Fruit fly (Drosophila melanogaster) whole organism, prepupa: ENCODE measurements around the gene JMJD6.

Source experiments
- Blimp-1 ChIP-seq: fragments of 200-800 bp; sonication (Bioruptor generic); optimal IDR thresholded peaks from 3 replicates; lab custom pipeline; 2017; ENCODE audit warnings: missing biosample characterization, missing genetic modification characterization, mild to moderate bottlenecking, moderate library complexity, missing genetic modification reagents
- CG10631 ChIP-seq: fragments of 200-800 bp; sonication (Bioruptor generic); optimal IDR thresholded peaks from 2 replicates; lab custom pipeline; 2016; ENCODE audit warnings: missing biosample characterization, missing genetic modification characterization
- CG10669 ChIP-seq: fragments of 200-800 bp; sonication (Bioruptor generic); optimal IDR thresholded peaks from 3 replicates; lab custom pipeline; 2018; ENCODE audit warnings: missing biosample characterization, mild to moderate bottlenecking, missing genetic modification characterization, moderate library complexity
- CG11902 ChIP-seq: fragments of 200-800 bp; sonication (Bioruptor generic); optimal IDR thresholded peaks from 3 replicates; lab custom pipeline; 2016; ENCODE audit warnings: missing biosample characterization, missing genetic modification characterization
- CG15336 ChIP-seq: fragments of 200-800 bp; sonication (Bioruptor generic); IDR thresholded peaks from 2 replicates; pipeline ENCODE4 v1.3.6; 2022; ENCODE audit warnings: missing biosample characterization, missing genetic modification characterization
- CG1621 ChIP-seq: fragments of 200-800 bp; sonication (Bioruptor generic); optimal IDR thresholded peaks from 3 replicates; lab custom pipeline; 2018; ENCODE audit warnings: missing biosample characterization, mild to moderate bottlenecking, missing genetic modification characterization
- CG16779 ChIP-seq: fragments of 200-800 bp; sonication (Bioruptor generic); optimal IDR thresholded peaks from 3 replicates; lab custom pipeline; 2017; ENCODE audit warnings: missing biosample characterization, mild to moderate bottlenecking, missing genetic modification characterization
- CG3032 ChIP-seq: fragments of 200-800 bp; optimal IDR thresholded peaks from 2 replicates; lab custom pipeline; 2019; ENCODE audit warnings: missing biosample characterization, mild to moderate bottlenecking, missing genetic modification characterization, moderate library complexity
- CG31627 ChIP-seq: fragments of 200-800 bp; sonication (Bioruptor generic); optimal IDR thresholded peaks from 3 replicates; lab custom pipeline; 2016; ENCODE audit warnings: missing biosample characterization, missing genetic modification characterization
- CG34406 ChIP-seq: fragments of 200-800 bp; sonication (Bioruptor generic); optimal IDR thresholded peaks from 3 replicates; lab custom pipeline; 2016; ENCODE audit warnings: missing biosample characterization, missing genetic modification characterization
- CG3919 ChIP-seq: fragments of 200-800 bp; sonication (Bioruptor generic); optimal IDR thresholded peaks from 3 replicates; lab custom pipeline; 2016; ENCODE audit warnings: missing biosample characterization, missing genetic modification characterization
- CG6163 ChIP-seq: fragments of 200-800 bp; sonication (Bioruptor generic); IDR thresholded peaks from 3 replicates; pipeline ENCODE4 v1.3.6; 2022; ENCODE audit warnings: missing biosample characterization, missing genetic modification characterization
- CG6276 ChIP-seq: fragments of 200-800 bp; sonication (Bioruptor generic); optimal IDR thresholded peaks from 2 replicates; lab custom pipeline; 2017; ENCODE audit warnings: missing biosample characterization, mild to moderate bottlenecking, missing genetic modification characterization
- CG6792 ChIP-seq: fragments of 200-800 bp; sonication (Bioruptor generic); optimal IDR thresholded peaks from 3 replicates; lab custom pipeline; 2016; ENCODE audit warnings: missing biosample characterization, missing genetic modification characterization
- CG6808 ChIP-seq: fragments of 200-800 bp; sonication (Bioruptor generic); optimal IDR thresholded peaks from 3 replicates; lab custom pipeline; 2017; ENCODE audit warnings: missing biosample characterization, missing genetic modification characterization, mild to moderate bottlenecking, moderate library complexity, missing genetic modification reagents
- CG6854 ChIP-seq: fragments of 200-800 bp; sonication (Bioruptor generic); optimal IDR thresholded peaks from 2 replicates; lab custom pipeline; 2017; ENCODE audit warnings: missing biosample characterization, mild to moderate bottlenecking, missing genetic modification characterization
- CG7368 ChIP-seq: fragments of 200-800 bp; sonication (Bioruptor generic); optimal IDR thresholded peaks from 3 replicates; lab custom pipeline; 2016; ENCODE audit warnings: missing biosample characterization, missing genetic modification characterization
- CG8632 ChIP-seq: fragments of 200-800 bp; sonication (Bioruptor generic); optimal IDR thresholded peaks from 3 replicates; lab custom pipeline; 2016; ENCODE audit warnings: missing biosample characterization, missing genetic modification characterization
- Eip75B ChIP-seq: fragments of 200-800 bp; sonication (Bioruptor generic); optimal IDR thresholded peaks from 3 replicates; lab custom pipeline; 2016; ENCODE audit warnings: missing biosample characterization, missing genetic modification characterization
- Eip93F ChIP-seq: fragments of 200-800 bp; sonication (Bioruptor generic); optimal IDR thresholded peaks from 2 replicates; lab custom pipeline; 2016; ENCODE audit warnings: missing biosample characterization, mild to moderate bottlenecking, missing genetic modification characterization
- Ets21C ChIP-seq: fragments of 200-800 bp; sonication (Bioruptor generic); optimal IDR thresholded peaks from 3 replicates; lab custom pipeline; 2016; ENCODE audit warnings: missing biosample characterization, missing genetic modification characterization
- Gug ChIP-seq: fragments of 200-800 bp; sonication (Bioruptor generic); IDR thresholded peaks from 2 replicates; pipeline ENCODE4 v1.3.6; 2022; ENCODE audit warnings: missing biosample characterization, missing genetic modification characterization
- Hr38 ChIP-seq: sonication (Bioruptor generic); optimal IDR thresholded peaks from 2 replicates; lab custom pipeline; 2016; ENCODE audit warnings: missing biosample characterization, missing genetic modification characterization
- Hr4 ChIP-seq: fragments of 200-800 bp; sonication (Bioruptor generic); optimal IDR thresholded peaks from 3 replicates; lab custom pipeline; 2016; ENCODE audit warnings: missing biosample characterization, missing genetic modification characterization
- Met ChIP-seq: fragments of 200-800 bp; sonication (Bioruptor generic); optimal IDR thresholded peaks from 3 replicates; lab custom pipeline; 2016; ENCODE audit warnings: missing biosample characterization, missing genetic modification characterization
- OdsH ChIP-seq: fragments of 200-800 bp; sonication (Bioruptor generic); optimal IDR thresholded peaks from 3 replicates; lab custom pipeline; 2016; ENCODE audit warnings: missing biosample characterization, missing genetic modification characterization
- Sox102F ChIP-seq: fragments of 200-800 bp; sonication (Bioruptor generic); optimal IDR thresholded peaks from 2 replicates; lab custom pipeline; 2016; ENCODE audit warnings: missing biosample characterization, mild to moderate bottlenecking, missing genetic modification characterization
- Sox14 ChIP-seq: fragments of 200-800 bp; sonication (Bioruptor generic); optimal IDR thresholded peaks from 3 replicates; lab custom pipeline; 2016; ENCODE audit warnings: missing biosample characterization, missing genetic modification characterization
- Sox15 ChIP-seq: fragments of 200-800 bp; sonication (Bioruptor generic); optimal IDR thresholded peaks from 3 replicates; lab custom pipeline; 2016; ENCODE audit warnings: missing biosample characterization, missing genetic modification characterization
- achi ChIP-seq: fragments of 200-800 bp; sonication (Bioruptor generic); optimal IDR thresholded peaks from 3 replicates; lab custom pipeline; 2016; ENCODE audit warnings: missing biosample characterization, missing genetic modification characterization
- acj6 ChIP-seq: fragments of 200-800 bp; sonication (Bioruptor generic); optimal IDR thresholded peaks from 3 replicates; lab custom pipeline; 2016; ENCODE audit warnings: missing biosample characterization, missing genetic modification characterization
- cyc ChIP-seq: fragments of 200-800 bp; sonication (Bioruptor generic); optimal IDR thresholded peaks from 3 replicates; lab custom pipeline; 2016; ENCODE audit warnings: missing biosample characterization, missing genetic modification characterization
- dac ChIP-seq: fragments of 200-800 bp; sonication (Bioruptor generic); optimal IDR thresholded peaks from 2 replicates; lab custom pipeline; 2017; ENCODE audit warnings: missing biosample characterization, mild to moderate bottlenecking, missing genetic modification characterization
- dsx ChIP-seq: fragments of 200-800 bp; optimal IDR thresholded peaks from 3 replicates; lab custom pipeline; 2019; ENCODE audit warnings: missing biosample characterization, mild to moderate bottlenecking, missing genetic modification characterization, moderate library complexity; ENCODE audit not compliant: poor library complexity, severe bottlenecking
- eg ChIP-seq: fragments of 200-800 bp; sonication (Bioruptor generic); IDR thresholded peaks from 3 replicates; pipeline ENCODE4 v1.3.6; 2022; ENCODE audit warnings: missing biosample characterization, missing genetic modification characterization
- esn ChIP-seq: fragments of 200-800 bp; sonication (Bioruptor generic); optimal IDR thresholded peaks from 2 replicates; lab custom pipeline; 2016; ENCODE audit warnings: missing biosample characterization, mild to moderate bottlenecking, missing genetic modification characterization, moderate library complexity
- lz ChIP-seq: fragments of 200-800 bp; sonication (Bioruptor generic); optimal IDR thresholded peaks from 3 replicates; lab custom pipeline; 2016; ENCODE audit warnings: missing biosample characterization, missing genetic modification characterization
- salr ChIP-seq, 2 experiments: fragments of 200-800 bp; sonication (Bioruptor generic); optimal IDR thresholded peaks; 3 replicates each; lab custom pipeline; 2016 to 2018; ENCODE audit warnings: missing biosample characterization in 2 of 2, missing genetic modification characterization in 2 of 2, mild to moderate bottlenecking in 1 of 2
- spab ChIP-seq: fragments of 200-800 bp; sonication (Bioruptor generic); optimal IDR thresholded peaks from 2 replicates; lab custom pipeline; 2017; ENCODE audit warnings: missing biosample characterization, mild to moderate bottlenecking, missing genetic modification characterization, missing genetic modification reagents
- ss ChIP-seq, 2 experiments: fragments of 200-800 bp; sonication (Bioruptor generic); optimal IDR thresholded peaks; 2 replicates in 1 of 2; 3 replicates in 1 of 2; lab custom pipeline; 2017 to 2018; ENCODE audit warnings: mild to moderate bottlenecking in 2 of 2, missing biosample characterization in 2 of 2, missing genetic modification characterization in 2 of 2, moderate library complexity in 1 of 2
- topi ChIP-seq: fragments of 200-800 bp; sonication (Bioruptor generic); optimal IDR thresholded peaks from 3 replicates; lab custom pipeline; 2016; ENCODE audit warnings: missing biosample characterization, missing genetic modification characterization
- vri ChIP-seq: fragments of 200-800 bp; sonication (Bioruptor generic); optimal IDR thresholded peaks from 3 replicates; lab custom pipeline; 2016; ENCODE audit warnings: missing biosample characterization, mild to moderate bottlenecking, missing genetic modification characterization

JMJD6 gene

dm6 chr3R:22367126-22368076 is 5.2 kb upstream of the JMJD6 start, which contains the start of the genes Polr3F and PyK (continued):
- TF ChIP-seq CG6854 (GFP tag; lab: Kevin White, UChicago): no peak
- peak; percentile 16 for TF ChIP-seq Eip75B (GFP tag; lab: Kevin White, UChicago)
- no peak for TF ChIP-seq CG8632
- TF ChIP-seq Gug (GFP tag; lab: Robert Waterston, UW): no peak
- peak; percentile 1 for TF ChIP-seq CG31627 (GFP tag; lab: Kevin White, UChicago)
- no peak for TF ChIP-seq Hr38 (GFP tag; lab: Kevin White, UChicago)
- peak; percentile 16 for TF ChIP-seq dsx (GFP tag; lab: Kevin White, UChicago)
- TF ChIP-seq Ets21C (GFP tag; lab: Kevin White, UChicago): no peak
- no peak for TF ChIP-seq CG34406 (GFP tag; lab: Kevin White, UChicago)
- no peak for TF ChIP-seq Sox102F
- TF ChIP-seq CG15336 (GFP tag; lab: Robert Waterston, UW): peak; percentile 58
- TF ChIP-seq Eip93F (GFP tag; lab: Kevin White, UChicago): no peak
- TF ChIP-seq salr (GFP tag; optimal IDR thresholded peaks at IDR 0.05; lab: Kevin White, UChicago): no peak
- TF ChIP-seq Blimp-1: no peak
- peak; percentile 41 for TF ChIP-seq CG3032 (tag; lab: Kevin White, UChicago)
- no peak for TF ChIP-seq CG11902 (GFP tag; lab: Kevin White, UChicago)
- TF ChIP-seq eg: peak; percentile 72
- TF ChIP-seq CG1621 (tag; lab: Kevin White, UChicago): peak; percentile 52
- TF ChIP-seq Hr4 (GFP tag; lab: Kevin White, UChicago): peak; percentile 49
- no peak for TF ChIP-seq CG6792
- TF ChIP-seq CG10669 (GFP tag; lab: Kevin White, UChicago): peak; percentile 47
- TF ChIP-seq CG16779: no peak
- TF ChIP-seq CG7368: no peak
- TF ChIP-seq topi: peak; percentile 39
- peak; percentile 26 for TF ChIP-seq cyc (GFP tag; lab: Kevin White, UChicago)
- TF ChIP-seq CG3919 (GFP tag; lab: Kevin White, UChicago): no peak
- peak; percentile 12 for TF ChIP-seq achi (GFP tag; lab: Kevin White, UChicago)
- peak; percentile 26 for TF ChIP-seq Met (GFP tag; lab: Kevin White, UChicago)
- TF ChIP-seq acj6: peak; percentile 1
- peak; percentile 30 for TF ChIP-seq dac (GFP tag; lab: Kevin White, UChicago)
- TF ChIP-seq vri (GFP tag; lab: Kevin White, UChicago): peak; percentile 48
- TF ChIP-seq ss (GFP tag; optimal IDR thresholded peaks at IDR 0.05; lab: Kevin White, UChicago): peak in 1 of 2 experiments; percentile 32

- TF ChIP-seq CG1621 (tag; lab: Kevin White, UChicago): no peak
- TF ChIP-seq Ets21C (GFP tag; lab: Kevin White, UChicago): no peak
- no peak for TF ChIP-seq CG6792
- TF ChIP-seq CG10631 (GFP tag; lab: Kevin White, UChicago): no peak
- TF ChIP-seq Sox14 (GFP tag; lab: Kevin White, UChicago): no peak
- TF ChIP-seq salr (GFP tag; optimal IDR thresholded peaks at IDR 0.05; lab: Kevin White, UChicago): no peak
- TF ChIP-seq CG6808 (GFP tag; lab: Kevin White, UChicago): no peak
- TF ChIP-seq ss (GFP tag; optimal IDR thresholded peaks at IDR 0.05; lab: Kevin White, UChicago): no peak
- no peak for TF ChIP-seq lz
- no peak for TF ChIP-seq CG16779
- TF ChIP-seq CG6854 (GFP tag; lab: Kevin White, UChicago): no peak
- no peak for TF ChIP-seq cyc (GFP tag; lab: Kevin White, UChicago)
- no peak for TF ChIP-seq achi (GFP tag; lab: Kevin White, UChicago)
- TF ChIP-seq esn (GFP tag; lab: Kevin White, UChicago): no peak
- no peak for TF ChIP-seq Sox15 (GFP tag; lab: Kevin White, UChicago)
- no peak for TF ChIP-seq spab (GFP tag; lab: Kevin White, UChicago)
- no peak for TF ChIP-seq CG6163
- no peak for TF ChIP-seq OdsH
- no peak for TF ChIP-seq CG6276 (GFP tag; lab: Kevin White, UChicago)
These were observed 3.6 kb upstream of the JMJD6 start, which contains the start of gene CG5382 for dm6 chr3R:22365660-22366195. Gene CG5382, minus strand, starts transcription at chr3R:22365983.
